Fruit fly (Drosophila melanogaster): ENCODE measurements around the gene CG2157.

DNA sequence GAGAGGGAATG, 21.8 kb upstream of the CG2157 start, which contains the start of gene Pgls:
- TF ChIP-seq EcR (GFP tag; optimal IDR thresholded peaks at IDR 0.05) (no peak), pan (optimal IDR thresholded peaks at IDR 0.05) (no peak), CG8478 (optimal IDR thresholded peaks at IDR 0.05) (no peak), usp (GFP tag; optimal IDR thresholded peaks at IDR 0.05) (no peak)

Measured in whole organism.